Fruit fly (Drosophila melanogaster): ENCODE data around the gene CG32638.

The CG32638 gene

dm6 chrX:13130175-13130822 is 1.7 kb upstream of the CG32638 start (continued):
- TF ChIP-seq cg (GFP tag; optimal IDR thresholded peaks at IDR 0.05) (no peak), bigmax (GFP tag; optimal IDR thresholded peaks at IDR 0.05) (no peak), CG11398 (GFP tag; optimal IDR thresholded peaks at IDR 0.05) (peak; percentile 59), Awh (GFP tag; IDR thresholded peaks at IDR 0.05) (no peak), CG2202 (tag; optimal IDR thresholded peaks at IDR 0.05) (peak; percentile 41), Ravus (GFP tag; IDR thresholded peaks at IDR 0.05) (no peak), sna (GFP tag; IDR thresholded peaks at IDR 0.05; ENCODE audit: partially characterized antibody) (no peak), Xbp1 (GFP tag; optimal IDR thresholded peaks at IDR 0.05) (peak; percentile 69), kay (GFP tag; optimal IDR thresholded peaks at IDR 0.05) (no peak), fd64A (GFP tag; optimal IDR thresholded peaks at IDR 0.05) (peak; percentile 9), CG13287 (GFP tag; IDR thresholded peaks at IDR 0.05; ENCODE audit: partially characterized antibody) (no peak), CG18476 (GFP tag; optimal IDR thresholded peaks at IDR 0.05) (peak; percentile 62), fd96Cb (tag; optimal IDR thresholded peaks at IDR 0.05) (peak; percentile 64), GATAe (GFP tag; conservative IDR thresholded peaks at IDR 0.05) (no peak), CG8089 (GFP tag; optimal IDR thresholded peaks at IDR 0.05) (peak; percentile 63), CHES-1-like (GFP tag; optimal IDR thresholded peaks at IDR 0.05) (peak; percentile 49), sim (GFP tag; IDR thresholded peaks at IDR 0.05) (peak; percentile 34; the same call in 1 of the 2 replicates), Hr3 (GFP tag; optimal IDR thresholded peaks at IDR 0.05) (peak; percentile 36), dysf (GFP tag; IDR thresholded peaks at IDR 0.05) (peak; percentile 56; the same call in 2 of the 3 replicates), lab (GFP tag; optimal IDR thresholded peaks at IDR 0.05) (peak; percentile 81), CG30403 (GFP tag; optimal IDR thresholded peaks at IDR 0.05) (peak; percentile 72), tll (GFP tag; optimal IDR thresholded peaks at IDR 0.05) (no peak), Usf (GFP tag; optimal IDR thresholded peaks at IDR 0.05) (peak; percentile 52), CG4617 (GFP tag; optimal IDR thresholded peaks at IDR 0.05; ENCODE audit: borderline replicate concordance) (peak; percentile 20), eve (GFP tag; optimal IDR thresholded peaks at IDR 0.05) (peak in 1 of 2 experiments; percentile 92), run (tag; optimal IDR thresholded peaks at IDR 0.05) (peak; percentile 19), CG33213 (GFP tag; optimal IDR thresholded peaks at IDR 0.05) (peak; percentile 13), CG17328 (GFP tag; IDR thresholded peaks at IDR 0.05) (peak; percentile 33; the same call in 1 of the 2 replicates), sob (GFP tag; IDR thresholded peaks at IDR 0.05) (no peak; the same call in 1 of the 2 replicates), chinmo (GFP tag; IDR thresholded peaks at IDR 0.05; ENCODE audit: partially characterized antibody) (no peak), az2 (GFP tag; optimal IDR thresholded peaks at IDR 0.05) (peak; percentile 67), CG17359 (tag; optimal IDR thresholded peaks at IDR 0.05) (peak; percentile 66), CG6765 (GFP tag; optimal IDR thresholded peaks at IDR 0.05) (peak; percentile 34), vfl (GFP tag; optimal IDR thresholded peaks at IDR 0.05) (no peak), lbe (GFP tag; optimal IDR thresholded peaks at IDR 0.05) (no peak), pnt (GFP tag; optimal IDR thresholded peaks at IDR 0.05) (peak; percentile 71), CG10543 (GFP tag; optimal IDR thresholded peaks at IDR 0.05) (peak; percentile 64), B-H1 (GFP tag; IDR thresholded peaks at IDR 0.05) (no peak), nom (GFP tag; optimal IDR thresholded peaks at IDR 0.05) (peak; percentile 41), CG31388 (GFP tag; optimal IDR thresholded peaks at IDR 0.05) (no peak), cato (GFP tag; optimal IDR thresholded peaks at IDR 0.05; ENCODE audit: borderline replicate concordance) (no peak), Taf1 (GFP tag; IDR thresholded peaks at IDR 0.05) (no peak), oc (tag; optimal IDR thresholded peaks at IDR 0.05) (no peak), CG3163 (GFP tag; optimal IDR thresholded peaks at IDR 0.05) (no peak), psq (GFP tag; optimal IDR thresholded peaks at IDR 0.05) (no peak), CG1024 (GFP tag; IDR thresholded peaks at IDR 0.05) (0 out of 2 replicates have a peak, but pooled peaks have one; percentile 38), CG8478 (optimal IDR thresholded peaks at IDR 0.05) (no peak), unc-4 (GFP tag; IDR thresholded peaks at IDR 0.05; ENCODE audit: partially characterized antibody) (no peak), Doc3 (GFP tag; IDR thresholded peaks at IDR 0.05; ENCODE audit: partially characterized antibody) (no peak)
